Fruit fly (Drosophila melanogaster): ENCODE data around the gene Apc.

The Apc gene

dm6 chr3R:28880066-28880842 lies 35.7 kb upstream of the Apc start, which contains the start of the genes Nepl19 and Nepl20 (continued):
- peak; percentile 86 for TF ChIP-seq CG10631 (GFP tag; optimal IDR thresholded peaks at IDR 0.05)
- peak; percentile 76 for TF ChIP-seq CG8319 (GFP tag; optimal IDR thresholded peaks at IDR 0.05)
- TF ChIP-seq net (GFP tag; optimal IDR thresholded peaks at IDR 0.05), result peak; percentile 89
- TF ChIP-seq CG15336 (GFP tag; IDR thresholded peaks at IDR 0.05), result peak; percentile 87
- TF ChIP-seq CG8632 (GFP tag; optimal IDR thresholded peaks at IDR 0.05), result peak; percentile 82
- TF ChIP-seq Smox (GFP tag; optimal IDR thresholded peaks at IDR 0.05), result peak; percentile 85
- peak; percentile 89 for TF ChIP-seq CG8119 (GFP tag; IDR thresholded peaks at IDR 0.05)
- TF ChIP-seq CG4318 (GFP tag; optimal IDR thresholded peaks at IDR 0.05), result peak; percentile 73
- TF ChIP-seq Sox15 (GFP tag; optimal IDR thresholded peaks at IDR 0.05), result peak; percentile 76
- peak; percentile 86 for TF ChIP-seq CG7368 (GFP tag; optimal IDR thresholded peaks at IDR 0.05)
- TF ChIP-seq fd59A (GFP tag; optimal IDR thresholded peaks at IDR 0.05), result peak; percentile 78
- peak; percentile 67 for TF ChIP-seq Ets21C (GFP tag; optimal IDR thresholded peaks at IDR 0.05)
- TF ChIP-seq Hr38 (GFP tag; optimal IDR thresholded peaks at IDR 0.05), result no peak
- peak; percentile 77 for TF ChIP-seq CG11902 (GFP tag; optimal IDR thresholded peaks at IDR 0.05)
- peak; percentile 84 for TF ChIP-seq achi (GFP tag; optimal IDR thresholded peaks at IDR 0.05)
- TF ChIP-seq CG34406 (GFP tag; optimal IDR thresholded peaks at IDR 0.05), result peak; percentile 86
- TF ChIP-seq ss (GFP tag; optimal IDR thresholded peaks at IDR 0.05), result peak; percentile 74 to 85
- peak; percentile 90 for TF ChIP-seq topi (GFP tag; optimal IDR thresholded peaks at IDR 0.05)
- TF ChIP-seq salr (GFP tag; optimal IDR thresholded peaks at IDR 0.05), result peak; percentile 77 to 84
- TF ChIP-seq acj6 (GFP tag; optimal IDR thresholded peaks at IDR 0.05), result peak; percentile 91
- peak; percentile 92 for TF ChIP-seq CG32006 (GFP tag; optimal IDR thresholded peaks at IDR 0.05)
- peak; percentile 94 for TF ChIP-seq eg (GFP tag; IDR thresholded peaks at IDR 0.05)
- TF ChIP-seq CG16779 (tag; optimal IDR thresholded peaks at IDR 0.05), result peak; percentile 86
- TF ChIP-seq CG3919 (GFP tag; optimal IDR thresholded peaks at IDR 0.05), result peak; percentile 90
- TF ChIP-seq CG9139 (GFP tag; optimal IDR thresholded peaks at IDR 0.05), result peak; percentile 79

dm6 chr3R:28875345-28875744 lies 30.8 kb upstream of the Apc start, which contains the start of gene Nepl18:
Nepl18 (plus strand) TSS chr3R:28875621.
- TF ChIP-seq svp (GFP tag) (peak; percentile 91), Lpt (GFP tag; optimal IDR thresholded peaks at IDR 0.05) (no peak)

- TF ChIP-seq Ets21C (GFP tag; optimal IDR thresholded peaks at IDR 0.05) (no peak), svp (GFP tag) (peak; percentile 42)
These were observed 28.1 kb upstream of the Apc start, which contains the start of gene Nepl17 for dm6 chr3R:28872605-28873004. Nepl17 (plus strand) TSS chr3R:28872905.

dm6 chr3R:28870364-28870763 lies 25.8 kb upstream of the Apc start:
- TF ChIP-seq CG7368 (GFP tag; optimal IDR thresholded peaks at IDR 0.05), result no peak
- no peak for TF ChIP-seq CG16779 (tag; optimal IDR thresholded peaks at IDR 0.05)
- TF ChIP-seq esn (GFP tag; optimal IDR thresholded peaks at IDR 0.05), result no peak
- no peak for TF ChIP-seq Smox (GFP tag; optimal IDR thresholded peaks at IDR 0.05)
- no peak for TF ChIP-seq CG8119 (GFP tag; IDR thresholded peaks at IDR 0.05)
- no peak for TF ChIP-seq fd85E (GFP tag; optimal IDR thresholded peaks at IDR 0.05)
- no peak for TF ChIP-seq ss (GFP tag; optimal IDR thresholded peaks at IDR 0.05)
- no peak for TF ChIP-seq CG6276 (GFP tag; optimal IDR thresholded peaks at IDR 0.05)
- TF ChIP-seq Eip93F (GFP tag; optimal IDR thresholded peaks at IDR 0.05), result no peak
- TF ChIP-seq CG9139 (GFP tag; optimal IDR thresholded peaks at IDR 0.05), result no peak
